Worm (Caenorhabditis elegans): ENCODE measurements around the gene ZC449.8.
A peak's percentile ranks its signal among the peaks of the same experiment; 100 is the strongest.

Gene ZC449.8

DNA sequence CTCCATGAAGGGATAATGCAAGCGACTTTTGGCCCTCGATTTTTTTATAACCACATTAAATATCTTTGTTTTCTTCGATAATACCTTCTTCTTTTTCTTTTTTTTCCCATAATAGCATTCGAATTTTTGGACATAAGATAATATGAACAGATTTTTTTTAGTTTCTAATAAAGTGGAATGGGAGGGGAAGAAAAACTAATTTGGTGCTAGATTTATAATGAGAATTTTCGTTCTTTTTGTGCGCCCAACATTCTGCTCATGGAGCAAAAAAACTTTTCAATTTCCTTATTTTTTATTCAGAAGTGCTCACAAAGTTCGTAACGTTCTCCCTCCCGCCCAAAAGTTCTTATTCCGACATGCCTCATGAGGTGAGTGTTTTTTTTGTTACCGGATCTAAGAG, at the start of gene ZC449.8:
Gene ZC449.8, plus strand, starts transcription at position 301 of the 400 bp plus-strand sequence.
- TF ChIP-seq ztf-29 (GFP tag; IDR thresholded peaks at IDR 0.05) (no peak), med-1 (GFP tag; optimal IDR thresholded peaks at IDR 0.05; ENCODE audit: insufficient read depth) (no peak), ztf-23 (GFP tag; IDR thresholded peaks at IDR 0.05) (no peak), T22C8.4 (GFP tag; IDR thresholded peaks at IDR 0.05) (no peak), tab-1 (GFP tag; IDR thresholded peaks at IDR 0.05) (no peak), flt-1 (GFP tag; IDR thresholded peaks at IDR 0.05) (no peak), cog-1 (tag; optimal IDR thresholded peaks at IDR 0.05) (no peak), ref-1 (GFP tag; conservative IDR thresholded peaks at IDR 0.05) (no peak), klf-2 (GFP tag; conservative IDR thresholded peaks at IDR 0.05) (no peak)

DNA sequence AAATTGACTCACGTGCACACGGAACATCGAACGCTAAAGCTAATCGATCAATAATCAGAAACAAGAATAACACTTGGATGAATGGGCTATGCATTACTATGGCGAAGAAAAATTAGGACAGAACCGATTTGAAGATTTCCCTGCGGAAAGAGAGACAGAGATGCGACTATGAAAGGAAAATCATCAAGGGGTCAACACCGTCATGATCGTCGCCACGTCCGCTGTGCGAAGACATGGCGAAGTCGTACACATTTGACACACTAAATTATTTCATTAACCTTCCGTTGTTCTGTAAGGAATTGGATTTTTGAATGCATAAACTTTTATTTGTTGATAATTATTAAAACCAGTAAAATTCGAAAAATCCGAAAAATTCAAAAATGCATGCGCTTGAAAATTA, 46.6 kb upstream of the ZC449.8 start, which contains the start of gene M03F4.6:
Gene M03F4.6, minus strand, starts transcription at position 101 of the 400 bp plus-strand sequence.
- TF ChIP-seq flt-1 (GFP tag; IDR thresholded peaks at IDR 0.05) (no peak), cog-1 (tag; optimal IDR thresholded peaks at IDR 0.05) (no peak), ztf-23 (GFP tag; IDR thresholded peaks at IDR 0.05) (no peak), ref-1 (GFP tag; conservative IDR thresholded peaks at IDR 0.05) (no peak), klf-2 (GFP tag; conservative IDR thresholded peaks at IDR 0.05) (no peak), T22C8.4 (GFP tag; IDR thresholded peaks at IDR 0.05) (no peak), tab-1 (GFP tag; IDR thresholded peaks at IDR 0.05) (no peak), med-1 (GFP tag; optimal IDR thresholded peaks at IDR 0.05; ENCODE audit: insufficient read depth) (no peak), ztf-29 (GFP tag; IDR thresholded peaks at IDR 0.05) (no peak)

DNA sequence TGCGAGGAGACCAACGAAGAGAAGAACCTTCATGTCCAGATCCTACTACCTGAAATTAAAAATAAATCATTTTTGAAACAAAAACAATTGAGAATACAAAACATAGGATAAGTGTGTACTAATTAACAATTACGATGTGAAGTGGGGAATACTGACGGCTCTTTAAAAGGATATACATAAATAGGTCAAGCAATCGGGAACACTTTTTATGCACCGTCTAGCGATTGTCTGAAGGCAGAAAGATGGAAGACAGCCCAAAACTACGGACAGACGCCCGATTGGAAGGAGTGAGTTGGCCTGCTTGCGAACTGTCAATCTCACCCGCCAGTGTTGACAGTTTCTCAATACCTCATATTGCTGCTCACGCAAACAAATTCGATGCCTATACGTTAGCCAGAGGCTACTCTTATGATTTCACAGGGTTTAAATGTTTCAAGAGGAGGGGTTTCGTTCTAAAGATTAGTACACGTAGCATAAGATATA, 45.0 kb upstream of the ZC449.8 start, which contains the start of gene calu-1:
Gene calu-1, minus strand, starts transcription at position 51 of the 483 bp plus-strand sequence.
- no peak for TF ChIP-seq med-1 (GFP tag; optimal IDR thresholded peaks at IDR 0.05; ENCODE audit: insufficient read depth)
- no peak for TF ChIP-seq cog-1 (tag; optimal IDR thresholded peaks at IDR 0.05)

DNA sequence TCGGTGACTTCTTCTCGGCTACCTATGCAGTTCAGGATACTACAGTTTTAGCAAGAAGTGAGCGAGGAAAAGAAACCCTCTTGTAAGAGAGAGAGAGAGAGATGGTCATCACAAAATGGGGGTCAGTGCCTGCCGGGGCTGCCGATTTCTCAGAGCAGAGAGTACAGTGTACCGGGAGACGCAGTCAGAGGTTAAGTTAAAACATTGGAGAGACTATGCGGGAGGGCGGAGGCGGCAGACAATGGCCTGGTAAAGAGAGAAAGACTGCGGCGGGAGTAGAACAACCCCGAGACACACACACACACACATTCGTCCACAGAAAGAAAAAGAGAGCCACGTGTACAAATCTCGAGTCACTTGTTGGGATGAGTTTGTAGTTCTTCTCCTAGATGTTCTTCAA, 44.4 kb upstream of the ZC449.8 start:
- 0 out of 2 replicates have a peak, but pooled peaks have one; percentile 8 for TF ChIP-seq tab-1 (GFP tag; IDR thresholded peaks at IDR 0.05)
- no peak for TF ChIP-seq klf-2 (GFP tag; conservative IDR thresholded peaks at IDR 0.05)
- TF ChIP-seq T22C8.4 (GFP tag; IDR thresholded peaks at IDR 0.05), result no peak
- peak; percentile 43 for TF ChIP-seq cog-1 (tag; optimal IDR thresholded peaks at IDR 0.05)
- no peak for TF ChIP-seq ref-1 (GFP tag; conservative IDR thresholded peaks at IDR 0.05)
- no peak for TF ChIP-seq med-1 (GFP tag; optimal IDR thresholded peaks at IDR 0.05; ENCODE audit: insufficient read depth)
- peak; percentile 40; the same call in 1 of the 2 replicates for TF ChIP-seq flt-1 (GFP tag; IDR thresholded peaks at IDR 0.05)
- no peak for TF ChIP-seq ztf-29 (GFP tag; IDR thresholded peaks at IDR 0.05)

DNA sequence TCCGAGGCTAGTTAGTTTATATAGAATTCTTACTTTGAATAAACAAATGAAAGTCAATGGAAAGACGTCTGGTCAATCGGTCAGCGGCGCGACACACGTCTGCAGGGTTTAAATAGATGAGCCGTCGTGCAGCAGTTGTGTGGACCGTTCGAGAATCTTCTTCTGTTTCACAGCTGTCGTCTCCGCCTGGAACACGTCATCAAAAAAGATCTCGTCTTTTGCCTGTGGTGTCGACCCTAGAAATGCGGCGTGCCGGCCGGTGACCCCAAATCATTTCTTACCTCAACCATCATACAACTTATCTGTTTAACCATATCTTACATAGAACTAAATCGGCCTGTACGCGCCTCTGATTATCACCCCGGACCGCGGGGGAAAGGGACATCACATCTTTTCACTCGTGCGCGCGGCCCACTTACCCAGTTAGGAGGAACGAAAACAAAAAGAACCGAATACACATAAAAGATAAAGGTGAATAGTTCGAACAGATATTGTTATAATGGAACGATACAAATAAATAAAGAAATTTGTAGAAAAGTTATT, 43.8 kb upstream of the ZC449.8 start:
- TF ChIP-seq med-1 (GFP tag; optimal IDR thresholded peaks at IDR 0.05; ENCODE audit: insufficient read depth), result no peak
- TF ChIP-seq T22C8.4 (GFP tag; IDR thresholded peaks at IDR 0.05), result no peak
- no peak for TF ChIP-seq ztf-29 (GFP tag; IDR thresholded peaks at IDR 0.05)
- TF ChIP-seq ztf-23 (GFP tag; IDR thresholded peaks at IDR 0.05), result no peak
- no peak for TF ChIP-seq klf-2 (GFP tag; conservative IDR thresholded peaks at IDR 0.05)
- no peak for TF ChIP-seq cog-1 (tag; optimal IDR thresholded peaks at IDR 0.05)
- no peak for TF ChIP-seq tab-1 (GFP tag; IDR thresholded peaks at IDR 0.05)
- no peak for TF ChIP-seq flt-1 (GFP tag; IDR thresholded peaks at IDR 0.05)
- TF ChIP-seq ref-1 (GFP tag; conservative IDR thresholded peaks at IDR 0.05), result no peak

DNA sequence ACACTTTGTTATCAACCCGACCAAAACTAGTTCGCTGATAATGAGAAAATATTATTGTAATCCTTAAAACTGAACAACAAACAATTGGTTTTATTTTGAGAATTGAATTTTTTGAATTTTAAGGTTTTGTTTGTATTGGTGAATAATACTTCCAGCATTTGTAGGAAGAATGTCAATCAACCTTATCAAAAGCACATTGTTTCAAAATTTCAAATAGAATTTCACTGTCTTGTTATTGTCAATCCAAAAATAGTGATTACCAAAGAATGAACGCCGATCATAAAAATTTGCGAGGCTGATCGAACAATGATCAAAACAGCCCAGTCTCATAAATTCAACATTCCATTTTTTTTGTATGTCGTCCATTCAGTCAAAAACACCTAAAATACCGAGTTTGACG, 41.4 kb upstream of the ZC449.8 start:
- TF ChIP-seq med-1 (GFP tag; optimal IDR thresholded peaks at IDR 0.05; ENCODE audit: insufficient read depth) (no peak), klf-2 (GFP tag; conservative IDR thresholded peaks at IDR 0.05) (no peak), tab-1 (GFP tag; IDR thresholded peaks at IDR 0.05) (no peak), ref-1 (GFP tag; conservative IDR thresholded peaks at IDR 0.05) (no peak), cog-1 (tag; optimal IDR thresholded peaks at IDR 0.05) (no peak), T22C8.4 (GFP tag; IDR thresholded peaks at IDR 0.05) (no peak), ztf-29 (GFP tag; IDR thresholded peaks at IDR 0.05) (no peak), flt-1 (GFP tag; IDR thresholded peaks at IDR 0.05) (no peak), ztf-23 (GFP tag; IDR thresholded peaks at IDR 0.05) (no peak)

DNA sequence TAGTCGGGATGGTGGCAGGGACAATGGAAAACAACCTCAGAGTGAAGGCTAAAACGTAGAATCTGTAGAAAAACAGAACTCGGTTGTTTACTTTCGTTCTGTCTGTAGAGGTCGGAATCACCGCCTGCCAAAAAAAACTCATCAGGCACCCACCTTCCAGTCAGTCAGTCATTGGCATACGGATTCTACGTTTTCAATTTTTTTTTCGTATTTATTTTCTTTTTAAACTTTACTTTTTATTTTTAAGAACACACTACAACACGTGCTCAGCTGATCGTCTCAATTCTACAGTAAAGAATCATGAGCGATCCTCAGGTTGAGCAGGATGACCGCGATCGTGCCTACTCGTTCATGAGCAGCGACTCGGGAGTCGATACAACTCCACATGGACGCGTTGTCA, 39.3 kb upstream of the ZC449.8 start, which contains the start of gene lfi-1:
Gene lfi-1, plus strand, starts transcription at position 301 of the 400 bp plus-strand sequence.
- TF ChIP-seq klf-2 (GFP tag; conservative IDR thresholded peaks at IDR 0.05), result no peak
- TF ChIP-seq T22C8.4 (GFP tag; IDR thresholded peaks at IDR 0.05), result no peak
- TF ChIP-seq ref-1 (GFP tag; conservative IDR thresholded peaks at IDR 0.05), result no peak
- TF ChIP-seq med-1 (GFP tag; optimal IDR thresholded peaks at IDR 0.05; ENCODE audit: insufficient read depth), result no peak
- TF ChIP-seq cog-1 (tag; optimal IDR thresholded peaks at IDR 0.05), result no peak
- TF ChIP-seq ztf-29 (GFP tag; IDR thresholded peaks at IDR 0.05), result no peak
- TF ChIP-seq flt-1 (GFP tag; IDR thresholded peaks at IDR 0.05), result no peak
- TF ChIP-seq tab-1 (GFP tag; IDR thresholded peaks at IDR 0.05), result no peak
- no peak for TF ChIP-seq ztf-23 (GFP tag; IDR thresholded peaks at IDR 0.05)

DNA sequence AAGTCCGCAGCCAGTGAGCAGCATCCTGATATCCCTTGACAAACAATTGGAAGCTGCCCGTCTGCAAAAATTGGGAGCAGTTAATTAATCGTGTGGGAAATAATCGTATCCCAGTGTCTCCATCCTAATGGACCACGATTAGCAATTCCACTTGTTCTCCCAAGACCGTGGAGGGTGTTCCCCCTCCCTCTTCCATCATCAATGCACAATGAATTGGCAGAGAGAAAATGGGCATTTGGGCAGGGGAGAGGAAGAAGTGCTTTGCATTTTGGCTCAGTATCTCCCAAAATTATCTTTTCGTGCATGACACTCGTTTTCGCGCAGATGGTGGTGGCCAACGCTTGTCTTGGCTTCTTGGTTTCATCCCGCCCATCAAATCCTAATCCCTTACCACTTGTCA, 37.8 kb upstream of the ZC449.8 start:
- no peak for TF ChIP-seq klf-2 (GFP tag; conservative IDR thresholded peaks at IDR 0.05)
- TF ChIP-seq ref-1 (GFP tag; conservative IDR thresholded peaks at IDR 0.05), result no peak
- TF ChIP-seq flt-1 (GFP tag; IDR thresholded peaks at IDR 0.05), result 0 out of 2 replicates have a peak, but pooled peaks have one; percentile 5
- no peak for TF ChIP-seq cog-1 (tag; optimal IDR thresholded peaks at IDR 0.05)

DNA sequence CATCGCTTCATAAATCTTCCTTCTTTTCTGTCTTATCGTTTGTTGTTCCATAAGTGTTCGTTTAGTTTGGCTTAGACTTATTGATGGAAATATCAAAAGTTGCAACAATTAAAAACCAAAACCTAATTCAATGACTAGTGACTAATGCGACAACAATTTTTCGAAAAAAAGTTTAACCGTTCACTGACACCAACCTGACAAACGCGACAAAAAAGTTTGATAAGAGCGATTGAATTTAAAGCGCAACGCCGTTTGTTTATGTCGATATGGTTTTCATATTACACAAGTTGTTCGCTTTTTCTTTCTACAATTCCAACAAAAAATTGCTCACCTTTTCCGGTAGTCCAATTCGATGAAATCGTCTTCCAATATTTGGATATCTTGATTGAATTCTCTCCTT, 36.8 kb upstream of the ZC449.8 start:
- TF ChIP-seq med-1 (GFP tag; optimal IDR thresholded peaks at IDR 0.05; ENCODE audit: insufficient read depth) (no peak), tab-1 (GFP tag; IDR thresholded peaks at IDR 0.05) (no peak), cog-1 (tag; optimal IDR thresholded peaks at IDR 0.05) (no peak), ztf-23 (GFP tag; IDR thresholded peaks at IDR 0.05) (no peak), ref-1 (GFP tag; conservative IDR thresholded peaks at IDR 0.05) (no peak), klf-2 (GFP tag; conservative IDR thresholded peaks at IDR 0.05) (no peak), flt-1 (GFP tag; IDR thresholded peaks at IDR 0.05) (no peak)

DNA sequence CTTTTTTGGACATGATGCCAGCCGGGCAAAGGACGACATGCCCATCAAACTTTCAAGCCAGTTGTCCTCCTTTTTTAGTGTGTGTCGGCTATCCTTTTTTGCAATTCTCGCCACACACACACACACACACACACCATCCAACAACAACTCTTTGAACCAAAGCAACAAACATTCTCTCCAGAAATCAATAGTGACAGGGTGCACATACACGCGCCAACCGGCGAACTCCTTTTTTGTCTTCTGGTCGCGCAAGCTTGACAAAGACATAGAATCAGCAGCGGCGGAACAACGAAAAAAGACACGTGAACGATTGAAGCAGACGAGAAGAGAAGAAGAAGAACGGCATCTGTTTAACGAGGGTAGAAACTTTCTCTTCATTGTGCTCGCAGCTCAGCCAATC, 34.8 kb upstream of the ZC449.8 start:
- no peak for TF ChIP-seq ztf-23 (GFP tag; IDR thresholded peaks at IDR 0.05)
- no peak for TF ChIP-seq ztf-29 (GFP tag; IDR thresholded peaks at IDR 0.05)
- no peak for TF ChIP-seq med-1 (GFP tag; optimal IDR thresholded peaks at IDR 0.05; ENCODE audit: insufficient read depth)
- no peak for TF ChIP-seq cog-1 (tag; optimal IDR thresholded peaks at IDR 0.05)
- no peak for TF ChIP-seq flt-1 (GFP tag; IDR thresholded peaks at IDR 0.05)
- no peak for TF ChIP-seq klf-2 (GFP tag; conservative IDR thresholded peaks at IDR 0.05)
- no peak for TF ChIP-seq tab-1 (GFP tag; IDR thresholded peaks at IDR 0.05)
- no peak for TF ChIP-seq T22C8.4 (GFP tag; IDR thresholded peaks at IDR 0.05)
- no peak for TF ChIP-seq ref-1 (GFP tag; conservative IDR thresholded peaks at IDR 0.05)
